Worm (Caenorhabditis elegans) whole organism, young adult: ENCODE results near the gene F08G12.3.

Experiments
- B0019.2 ChIP-seq: fragments of 200-800 bp; sonication (Bioruptor generic); conservative IDR thresholded peaks from 2 replicates; pipeline ENCODE4 v1.3.6; 2022; ENCODE audit warnings: missing genetic modification reagents, missing genetic modification characterization, missing compliant biosample characterization
- B0261.1 ChIP-seq: sonication (generic microtip); optimal IDR thresholded peaks from 2 replicates; lab custom pipeline; 2016; ENCODE audit warnings: mild to moderate bottlenecking, missing genetic modification characterization, moderate library complexity, missing compliant biosample characterization
- B0336.3 ChIP-seq: fragments of 200-800 bp; sonication (Bioruptor generic); IDR thresholded peaks from 2 replicates; pipeline ENCODE4 v1.3.6; 2022; ENCODE audit warnings: missing genetic modification characterization, missing compliant biosample characterization
- C17E4.6 ChIP-seq: fragments of 200-800 bp; sonication (Bioruptor generic); IDR thresholded peaks from 2 replicates; pipeline ENCODE4 v1.3.6; 2022; ENCODE audit warnings: missing genetic modification reagents, missing genetic modification characterization, missing compliant biosample characterization
- F22D6.2 ChIP-seq: sonication (generic microtip); optimal IDR thresholded peaks from 2 replicates; lab custom pipeline; 2016; ENCODE audit warnings: mild to moderate bottlenecking, missing genetic modification characterization, missing compliant biosample characterization
- F23B12.7 ChIP-seq: sonication (generic microtip); optimal IDR thresholded peaks from 2 replicates; lab custom pipeline; 2017; ENCODE audit warnings: missing genetic modification characterization, mild to moderate bottlenecking, missing compliant biosample characterization, antibody characterized with exemption, moderate library complexity; ENCODE audit not compliant: insufficient read depth
- F55B11.4 ChIP-seq: sonication (generic microtip); optimal IDR thresholded peaks from 2 replicates; lab custom pipeline; 2016; ENCODE audit warnings: missing compliant biosample characterization, missing genetic modification characterization, borderline replicate concordance; ENCODE audit not compliant: insufficient read depth
- F57A8.1 ChIP-seq: fragments of 200-800 bp; sonication (Bioruptor generic); optimal IDR thresholded peaks from 2 replicates; lab custom pipeline; 2018; ENCODE audit warnings: mild to moderate bottlenecking, missing genetic modification characterization, moderate library complexity, missing compliant biosample characterization
- T26A5.8 ChIP-seq: sonication (generic microtip); optimal IDR thresholded peaks from 2 replicates; lab custom pipeline; 2016; ENCODE audit warnings: missing genetic modification characterization, missing compliant biosample characterization
- Y79H2A.3 ChIP-seq: fragments of 200-800 bp; sonication (Bioruptor generic); conservative IDR thresholded peaks from 2 replicates; pipeline ENCODE4 v1.3.6; 2022; ENCODE audit warnings: missing genetic modification reagents, missing genetic modification characterization, missing compliant biosample characterization
- aptf-2 ChIP-seq: fragments of 200-800 bp; sonication (Bioruptor generic); conservative IDR thresholded peaks from 2 replicates; pipeline ENCODE4 v1.3.6; 2022; ENCODE audit warnings: missing genetic modification reagents, missing genetic modification characterization, missing compliant biosample characterization
- athp-1 ChIP-seq: sonication (generic microtip); optimal IDR thresholded peaks from 2 replicates; lab custom pipeline; 2017; ENCODE audit warnings: mild to moderate bottlenecking, missing genetic modification characterization, missing compliant biosample characterization
- ccch-3 ChIP-seq: fragments of 200-800 bp; sonication (Bioruptor generic); optimal IDR thresholded peaks from 2 replicates; lab custom pipeline; 2018; ENCODE audit warnings: mild to moderate bottlenecking, missing genetic modification characterization, missing compliant biosample characterization
- cebp-2 ChIP-seq: fragments of 200-800 bp; sonication (Bioruptor generic); IDR thresholded peaks from 2 replicates; pipeline ENCODE4 v1.3.6; 2022; ENCODE audit warnings: missing genetic modification characterization, missing compliant biosample characterization
- ceh-79 ChIP-seq: sonication (generic microtip); optimal IDR thresholded peaks from 2 replicates; lab custom pipeline; 2017; ENCODE audit warnings: mild to moderate bottlenecking, missing genetic modification characterization, missing compliant biosample characterization
- ceh-91 ChIP-seq: fragments of 200-800 bp; sonication (Bioruptor generic); IDR thresholded peaks from 2 replicates; pipeline ENCODE4 v1.3.6; 2022; ENCODE audit warnings: missing genetic modification reagents, missing genetic modification characterization, missing compliant biosample characterization
- egrh-3 ChIP-seq: fragments of 200-800 bp; sonication (Bioruptor generic); IDR thresholded peaks from 2 replicates; pipeline ENCODE4 v1.3.6; 2022; ENCODE audit warnings: missing genetic modification reagents, missing genetic modification characterization, missing compliant biosample characterization
- fkh-3 ChIP-seq: sonication (generic microtip); optimal IDR thresholded peaks from 2 replicates; lab custom pipeline; 2016; ENCODE audit warnings: mild to moderate bottlenecking, missing genetic modification characterization, missing compliant biosample characterization
- him-1 ChIP-seq: sonication (generic microtip); optimal IDR thresholded peaks from 2 replicates; lab custom pipeline; 2016; ENCODE audit warnings: missing genotype, missing genetic modification reagents, missing genetic modification characterization, missing compliant biosample characterization
- hrde-1 ChIP-seq: sonication (generic microtip); optimal IDR thresholded peaks from 2 replicates; lab custom pipeline; 2016; ENCODE audit warnings: missing genetic modification characterization, mild to moderate bottlenecking, missing compliant biosample characterization, moderate library complexity, missing genotype, missing genetic modification reagents, borderline replicate concordance
- hsf-1 ChIP-seq: fragments of 200-800 bp; sonication (Bioruptor generic); IDR thresholded peaks from 2 replicates; pipeline ENCODE4 v1.3.6; 2022; ENCODE audit warnings: missing genetic modification reagents, missing genetic modification characterization, missing compliant biosample characterization
- lag-1 ChIP-seq: fragments of 200-800 bp; sonication (Bioruptor generic); IDR thresholded peaks from 2 replicates; pipeline ENCODE4 v1.3.6; 2022; ENCODE audit warnings: missing genetic modification reagents, missing genetic modification characterization, missing compliant biosample characterization
- lin-35 ChIP-seq, 3 experiments: fragments of 150-350 bp in 2 of 3; sonication (generic microtip) in 1 of 3; optimal IDR thresholded peaks; 2 replicates each; lab custom pipeline; 2014 to 2018; ENCODE audit warnings: missing biosample characterization in 3 of 3, missing genetic modification characterization in 3 of 3, missing genetic modification reagents in 3 of 3
- lin-54 ChIP-seq: fragments of 200-800 bp; sonication (Bioruptor generic); optimal IDR thresholded peaks from 2 replicates; lab custom pipeline; 2018; ENCODE audit warnings: mild to moderate bottlenecking, missing genetic modification characterization, missing compliant biosample characterization
- lsl-1 ChIP-seq: fragments of 200-800 bp; sonication (Bioruptor generic); optimal IDR thresholded peaks from 2 replicates; lab custom pipeline; 2018; ENCODE audit warnings: mild to moderate bottlenecking, missing genetic modification characterization, moderate library complexity, missing compliant biosample characterization
- mxl-1 ChIP-seq: sonication (generic microtip); optimal IDR thresholded peaks from 2 replicates; lab custom pipeline; 2016; ENCODE audit warnings: missing genetic modification characterization, missing compliant biosample characterization
- pbrm-1 ChIP-seq: fragments of 200-800 bp; sonication (Bioruptor generic); IDR thresholded peaks from 2 replicates; pipeline ENCODE4 v1.3.6; 2022; ENCODE audit warnings: missing genetic modification reagents, missing genetic modification characterization, missing compliant biosample characterization
- rec-8 ChIP-seq, 2 experiments: sonication (generic microtip); optimal IDR thresholded peaks; 2 replicates each; lab custom pipeline; 2016; ENCODE audit warnings: mild to moderate bottlenecking in 2 of 2, missing genetic modification characterization in 2 of 2, missing genetic modification reagents in 2 of 2, missing genotype in 2 of 2, missing biosample characterization in 1 of 2, missing compliant biosample characterization in 1 of 2, moderate library complexity in 1 of 2
- snpc-1.3 ChIP-seq: sonication (generic microtip); optimal IDR thresholded peaks from 2 replicates; lab custom pipeline; 2017; ENCODE audit warnings: missing genetic modification characterization, mild to moderate bottlenecking, missing compliant biosample characterization, antibody characterized with exemption, moderate library complexity, missing genotype, missing genetic modification reagents; ENCODE audit not compliant: insufficient read depth
- zfh-2 ChIP-seq: fragments of 200-800 bp; sonication (Bioruptor generic); conservative IDR thresholded peaks from 2 replicates; pipeline ENCODE4 v1.3.6; 2022; ENCODE audit warnings: missing genetic modification reagents, missing genetic modification characterization, missing compliant biosample characterization
- zim-3 ChIP-seq: sonication (generic microtip); optimal IDR thresholded peaks from 2 replicates; lab custom pipeline; 2017; ENCODE audit warnings: mild to moderate bottlenecking, missing genetic modification characterization, moderate library complexity, missing compliant biosample characterization
- ztf-22 ChIP-seq: fragments of 200-800 bp; sonication (Bioruptor generic); optimal IDR thresholded peaks from 2 replicates; lab custom pipeline; 2018; ENCODE audit warnings: mild to moderate bottlenecking, missing genetic modification characterization, moderate library complexity, missing compliant biosample characterization
- ztf-26 ChIP-seq: sonication (generic microtip); optimal IDR thresholded peaks from 2 replicates; lab custom pipeline; 2017; ENCODE audit warnings: missing genetic modification characterization, missing compliant biosample characterization

F08G12.3 gene

ce11 chrX:11268970-11269369 lies 31.1 kb upstream of the F08G12.3 start, which contains the start of gene C03A3.3:
Gene C03A3.3 (minus strand): TSS chrX:11269070.
- TF ChIP-seq fkh-3 (tag; lab: Kevin White, UChicago): no peak
- TF ChIP-seq zim-3: no peak
- TF ChIP-seq, all 124 proteins: peak for 0

ce11 chrX:11270882-11271281 lies 29.2 kb upstream of the F08G12.3 start, which contains the start of gene ifa-1:
Gene ifa-1 (plus strand): TSS chrX:11271182.
- no peak for TF ChIP-seq hsf-1
- TF ChIP-seq B0261.1 (tag; lab: Kevin White, UChicago): no peak
- TF ChIP-seq Y79H2A.3 (GFP tag; lab: Robert Waterston, UW): no peak
- TF ChIP-seq lag-1 (GFP tag; lab: Robert Waterston, UW): no peak
- TF ChIP-seq aptf-2 (GFP tag; lab: Robert Waterston, UW): no peak
- no peak for TF ChIP-seq hrde-1 (tag; lab: Kevin White, UChicago)
- TF ChIP-seq B0336.3 (GFP tag; lab: Robert Waterston, UW): no peak
- no peak for TF ChIP-seq egrh-3 (GFP tag; lab: Robert Waterston, UW)
- TF ChIP-seq ccch-3 (GFP tag; lab: Kevin White, UChicago): no peak
- no peak for TF ChIP-seq snpc-1.3 (tag; lab: Kevin White, UChicago)
- no peak for TF ChIP-seq lsl-1
- no peak for TF ChIP-seq athp-1 (tag; lab: Kevin White, UChicago)
- no peak for TF ChIP-seq cebp-2 (GFP tag; lab: Robert Waterston, UW)
- no peak for TF ChIP-seq him-1 (tag; lab: Kevin White, UChicago)
- TF ChIP-seq T26A5.8 (tag; lab: Kevin White, UChicago): no peak
- no peak for TF ChIP-seq ceh-79 (tag; lab: Kevin White, UChicago)
- TF ChIP-seq, all 124 proteins: peak for 0

ce11 chrX:11279276-11279675 lies 20.8 kb upstream of the F08G12.3 start, which contains the start of gene F38B2.2:
Gene F38B2.2 (minus strand): TSS chrX:11279376.
- TF ChIP-seq F22D6.2 (tag; lab: Kevin White, UChicago): no peak
- no peak for TF ChIP-seq lag-1 (GFP tag; lab: Robert Waterston, UW)
- no peak for TF ChIP-seq mxl-1 (tag; lab: Kevin White, UChicago)
- no peak for TF ChIP-seq lin-54
- TF ChIP-seq lsl-1: no peak
- no peak for TF ChIP-seq F55B11.4 (tag; lab: Kevin White, UChicago)
- TF ChIP-seq lin-35 (GFP tag; optimal IDR thresholded peaks at IDR 0.05; lab: Kevin White, UChicago): no peak
- no peak for TF ChIP-seq pbrm-1

- TF ChIP-seq ztf-26 (tag; lab: Kevin White, UChicago) (no peak), B0019.2 (no peak), ztf-22 (no peak), cebp-2 (GFP tag; lab: Robert Waterston, UW) (no peak), rec-8 (tag; optimal IDR thresholded peaks at IDR 0.05; lab: Kevin White, UChicago) (no peak), B0336.3 (GFP tag; lab: Robert Waterston, UW) (no peak), F23B12.7 (no peak), ceh-91 (GFP tag; lab: Robert Waterston, UW) (no peak), C17E4.6 (GFP tag; lab: Robert Waterston, UW) (no peak), zfh-2 (GFP tag; lab: Robert Waterston, UW) (no peak), F57A8.1 (no peak)
Observed at ce11 chrX:11281148-11281547, 18.9 kb upstream of the F08G12.3 start, which contains the start of gene F38B2.6. Gene F38B2.6 (minus strand): TSS chrX:11281248.
